Worm (Caenorhabditis elegans) whole organism, L4 larva: Measurements from ENCODE around the gene sre-31.

Experiments
- ZK546.5 ChIP-seq, 2 experiments: sonication (generic microtip); optimal IDR thresholded peaks; 2 replicates each; lab custom pipeline; 2017; ENCODE audit warnings: missing biosample characterization in 2 of 2, missing genetic modification characterization in 2 of 2
- ceh-44 ChIP-seq: fragments of 200-800 bp; sonication (Bioruptor generic); IDR thresholded peaks from 2 replicates; pipeline ENCODE4 v1.3.6; 2022; ENCODE audit warnings: missing genetic modification reagents, missing genetic modification characterization, missing compliant biosample characterization
- ceh-82 ChIP-seq: sonication (generic microtip); optimal IDR thresholded peaks from 2 replicates; lab custom pipeline; 2017; ENCODE audit warnings: missing biosample characterization, missing genetic modification characterization
- lin-15B ChIP-seq: fragments of 150-350 bp; sonication (generic microtip); optimal IDR thresholded peaks from 3 replicates; lab custom pipeline; 2014; ENCODE audit warnings: missing biosample characterization, missing genetic modification characterization
- lin-39 ChIP-seq: fragments of 150-350 bp; optimal IDR thresholded peaks from 2 replicates; lab custom pipeline; 2014; ENCODE audit warnings: missing biosample characterization, missing genetic modification reagents, missing genetic modification characterization
- mes-2 ChIP-seq: sonication (generic microtip); optimal IDR thresholded peaks from 2 replicates; lab custom pipeline; 2016; ENCODE audit warnings: missing genotype, mild to moderate bottlenecking, missing genetic modification characterization, missing compliant biosample characterization; ENCODE audit not compliant: poor library complexity, severe bottlenecking
- nhr-11 ChIP-seq: fragments of 150-350 bp; optimal IDR thresholded peaks from 2 replicates; lab custom pipeline; 2014; ENCODE audit warnings: missing biosample characterization, missing genetic modification characterization
- nhr-25 ChIP-seq: sonication (generic microtip); optimal IDR thresholded peaks from 2 replicates; lab custom pipeline; 2017; ENCODE audit warnings: missing genetic modification characterization, mild to moderate bottlenecking, missing compliant biosample characterization, antibody characterized with exemption, moderate library complexity, borderline replicate concordance; ENCODE audit not compliant: insufficient read depth
- unc-130 ChIP-seq: sonication (generic microtip); optimal IDR thresholded peaks from 2 replicates; lab custom pipeline; 2016; ENCODE audit warnings: missing genetic modification reagents, missing genetic modification characterization, missing compliant biosample characterization
- unc-62 ChIP-seq, 3 experiments: fragments of 150-350 bp in 1 of 3; sonication (generic microtip); optimal IDR thresholded peaks in 2 of 3; peaks in 1 of 3; 1 replicate in 1 of 3; 2 replicates in 2 of 3; lab custom pipeline; 2014 to 2017; ENCODE audit warnings: missing biosample characterization in 3 of 3, missing genetic modification characterization in 3 of 3, missing genetic modification reagents in 3 of 3, missing genotype in 1 of 3
- ztf-7 ChIP-seq: fragments of 150-350 bp; optimal IDR thresholded peaks from 2 replicates; lab custom pipeline; 2014; ENCODE audit warnings: missing biosample characterization, missing genetic modification characterization

- TF ChIP-seq unc-130 (GFP tag; lab: Kevin White, UChicago) (no peak), nhr-11 (tag; lab: Kevin White, UChicago) (no peak), mes-2 (tag; lab: Kevin White, UChicago) (no peak), ztf-7 (tag; lab: Kevin White, UChicago) (no peak), lin-39 (tag; lab: Kevin White, UChicago) (no peak), unc-62 (GFP tag; optimal IDR thresholded peaks at IDR 0.05 in 1 of 2; lab: Kevin White, UChicago) (peak in 1 of 2 experiments; percentile 8), unc-62 (tag; optimal IDR thresholded peaks at IDR 0.05; lab: Kevin White, UChicago) (no peak), ceh-44 (GFP tag; lab: Robert Waterston, UW) (no peak), ceh-82 (tag; lab: Kevin White, UChicago) (no peak), ZK546.5 (tag; optimal IDR thresholded peaks at IDR 0.05; lab: Kevin White, UChicago) (no peak), nhr-25 (tag; lab: Kevin White, UChicago) (no peak), lin-15B (tag; lab: Kevin White, UChicago) (no peak)
These were observed 21.1 kb upstream of the sre-31 start, which contains the start of gene Y57A10C.8 for ce11 chrII:12429743-12430142.
